1 worm cellular context compared by ENCODE assay signal in the genomic region with DNA sequence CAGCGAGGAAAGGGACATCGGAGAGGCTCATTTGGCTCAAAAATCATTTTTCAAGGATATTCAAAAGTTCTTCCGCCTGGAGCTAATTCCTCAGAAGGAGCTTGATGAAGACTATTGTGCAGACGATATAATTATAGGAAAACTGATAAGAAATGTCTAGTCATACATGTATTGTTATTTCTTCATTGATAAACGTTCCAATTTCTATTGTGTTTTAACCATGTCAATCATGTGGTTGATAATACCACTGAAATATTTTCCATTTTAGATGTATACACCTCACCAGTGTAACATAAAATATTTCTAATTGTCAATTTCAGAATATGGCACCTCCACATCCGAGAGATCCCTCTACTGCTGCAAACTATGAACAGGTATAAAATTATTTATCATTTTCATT.
A peak's percentile ranks its signal among the peaks of the same experiment; 100 is the strongest.
TF ChIP-seq lines count a peak whose summit lies in the region.

Gene ltah-1.1 (plus strand): TSS at position 283 of the 400 bp plus-strand sequence.

TF ChIP-seq in whole organism, L4 larva, 104 proteins besides CTCF, POLR2A, EP300 and RAD21 (continued from another document):
- peak; percentile 42; the same call in 1 of the 2 replicates for TF ChIP-seq dmd-6 (GFP tag; IDR thresholded peaks at IDR 0.05; lab: Robert Waterston, UW)
